Fruit fly (Drosophila melanogaster): ENCODE data around the gene CG2694.

CG2694 gene

dm6 chrX:2732127-2732526, 18.2 kb downstream of the CG2694 start, which contains the start of the genes ttm50 and CG2712:
Gene ttm50 (minus strand): TSS chrX:2732190.
Gene CG2712 (plus strand): TSS chrX:2732469.
- no peak for TF ChIP-seq CG8301 (tag; optimal IDR thresholded peaks at IDR 0.05)
- TF ChIP-seq CG8159 (tag; optimal IDR thresholded peaks at IDR 0.05) = peak; percentile 61
- TF ChIP-seq rn (GFP tag; IDR thresholded peaks at IDR 0.05) = no peak
- no peak for TF ChIP-seq gl (tag; optimal IDR thresholded peaks at IDR 0.05)
- no peak; the same call in 1 of the 2 replicates for TF ChIP-seq CG32121 (GFP tag; IDR thresholded peaks at IDR 0.05)
- no peak for TF ChIP-seq Snoo (tag; optimal IDR thresholded peaks at IDR 0.05)
- TF ChIP-seq CG13204 (GFP tag; optimal IDR thresholded peaks at IDR 0.05) = no peak
- no peak for TF ChIP-seq Ets98B (GFP tag; IDR thresholded peaks at IDR 0.05)
- TF ChIP-seq D1 (tag; optimal IDR thresholded peaks at IDR 0.05) = no peak
- TF ChIP-seq Pif1B (GFP tag; optimal IDR thresholded peaks at IDR 0.05) = no peak
- peak; percentile 52; the same call in 1 of the 3 replicates for TF ChIP-seq fd96Ca (GFP tag; IDR thresholded peaks at IDR 0.05)
- TF ChIP-seq CG17806 (tag; optimal IDR thresholded peaks at IDR 0.05) = peak; percentile 19
- peak; percentile 16 for TF ChIP-seq CG9948 (tag; optimal IDR thresholded peaks at IDR 0.05)
- peak; percentile 61; the same call in 2 of the 3 replicates for TF ChIP-seq CG4496 (GFP tag; IDR thresholded peaks at IDR 0.05)
- TF ChIP-seq CG34367 (tag; optimal IDR thresholded peaks at IDR 0.05) = peak; percentile 40
- TF ChIP-seq CG14655 (GFP tag; optimal IDR thresholded peaks at IDR 0.05) = no peak
- TF ChIP-seq CG12605 (GFP tag; IDR thresholded peaks at IDR 0.05) = no peak
- TF ChIP-seq CG15710 (tag; optimal IDR thresholded peaks at IDR 0.05) = peak; percentile 59
- TF ChIP-seq EcR (GFP tag; optimal IDR thresholded peaks at IDR 0.05) = no peak
- TF ChIP-seq CG10348 (GFP tag; IDR thresholded peaks at IDR 0.05) = no peak

dm6 chrX:2738663-2739062, 24.8 kb downstream of the CG2694 start, which contains the start of gene crm:
Gene crm (minus strand): TSS chrX:2738773.
- TF ChIP-seq CG4496 (GFP tag; IDR thresholded peaks at IDR 0.05) (0 out of 3 replicates have a peak, but pooled peaks have one; percentile 24), Pif1B (GFP tag; optimal IDR thresholded peaks at IDR 0.05) (no peak), D1 (tag; optimal IDR thresholded peaks at IDR 0.05) (no peak), CG13204 (GFP tag; optimal IDR thresholded peaks at IDR 0.05) (no peak), rn (GFP tag; IDR thresholded peaks at IDR 0.05) (no peak), EcR (GFP tag; optimal IDR thresholded peaks at IDR 0.05) (no peak)

- TF ChIP-seq fd96Ca (GFP tag; IDR thresholded peaks at IDR 0.05) = no peak
These were observed 26.2 kb downstream of the CG2694 start, which contains the start of gene kirre for dm6 chrX:2740084-2740483. Gene kirre (plus strand): TSS chrX:2740384.

- no peak for TF ChIP-seq D1 (tag; optimal IDR thresholded peaks at IDR 0.05)
- no peak for TF ChIP-seq CG14655 (GFP tag; optimal IDR thresholded peaks at IDR 0.05)
- peak; percentile 41 for TF ChIP-seq CG15710 (tag; optimal IDR thresholded peaks at IDR 0.05)
- no peak for TF ChIP-seq rn (GFP tag; IDR thresholded peaks at IDR 0.05)
- TF ChIP-seq CG12605 (GFP tag; IDR thresholded peaks at IDR 0.05) = peak; percentile 85
- TF ChIP-seq CG32121 (GFP tag; IDR thresholded peaks at IDR 0.05) = peak; percentile 45; the same call in 1 of the 2 replicates
- no peak for TF ChIP-seq CG17806 (tag; optimal IDR thresholded peaks at IDR 0.05)
- TF ChIP-seq CG8159 (tag; optimal IDR thresholded peaks at IDR 0.05) = peak; percentile 12
- peak; percentile 55 for TF ChIP-seq Pif1B (GFP tag; optimal IDR thresholded peaks at IDR 0.05)
- peak; percentile 59; the same call in 2 of the 3 replicates for TF ChIP-seq CG4496 (GFP tag; IDR thresholded peaks at IDR 0.05)
- no peak for TF ChIP-seq CG10348 (GFP tag; IDR thresholded peaks at IDR 0.05)
- peak; percentile 50 for TF ChIP-seq Pif1A (GFP tag; optimal IDR thresholded peaks at IDR 0.05)
- peak; percentile 30 for TF ChIP-seq CG34367 (tag; optimal IDR thresholded peaks at IDR 0.05)
- peak; percentile 8 for TF ChIP-seq CG9948 (tag; optimal IDR thresholded peaks at IDR 0.05)
- peak; percentile 65 for TF ChIP-seq gl (tag; optimal IDR thresholded peaks at IDR 0.05)
- no peak for TF ChIP-seq fd96Ca (GFP tag; IDR thresholded peaks at IDR 0.05)
- TF ChIP-seq EcR (GFP tag; optimal IDR thresholded peaks at IDR 0.05) = no peak
- no peak for TF ChIP-seq Snoo (tag; optimal IDR thresholded peaks at IDR 0.05)
- no peak for TF ChIP-seq CG13204 (GFP tag; optimal IDR thresholded peaks at IDR 0.05)
- peak; percentile 62; the same call in 1 of the 2 replicates for TF ChIP-seq Ets98B (GFP tag; IDR thresholded peaks at IDR 0.05)
- TF ChIP-seq CG8301 (tag; optimal IDR thresholded peaks at IDR 0.05) = peak; percentile 3
These were observed 28.2 kb downstream of the CG2694 start for dm6 chrX:2742067-2742466.

dm6 chrX:2743020-2743419, 29.1 kb downstream of the CG2694 start:
- TF ChIP-seq gl (tag; optimal IDR thresholded peaks at IDR 0.05) = no peak
- no peak for TF ChIP-seq CG8301 (tag; optimal IDR thresholded peaks at IDR 0.05)
- TF ChIP-seq CG4496 (GFP tag; IDR thresholded peaks at IDR 0.05) = peak; percentile 79
- TF ChIP-seq fd96Ca (GFP tag; IDR thresholded peaks at IDR 0.05) = peak; percentile 74
- TF ChIP-seq CG10348 (GFP tag; IDR thresholded peaks at IDR 0.05) = no peak
- TF ChIP-seq Pif1A (GFP tag; optimal IDR thresholded peaks at IDR 0.05) = peak; percentile 17
- peak; percentile 75 for TF ChIP-seq CG32121 (GFP tag; IDR thresholded peaks at IDR 0.05)
- peak; percentile 1 for TF ChIP-seq Snoo (tag; optimal IDR thresholded peaks at IDR 0.05)
- peak; percentile 80 for TF ChIP-seq Ets98B (GFP tag; IDR thresholded peaks at IDR 0.05)
- peak; percentile 25; the same call in 1 of the 2 replicates for TF ChIP-seq CG12605 (GFP tag; IDR thresholded peaks at IDR 0.05)
- no peak for TF ChIP-seq CG14655 (GFP tag; optimal IDR thresholded peaks at IDR 0.05)

dm6 chrX:2743601-2744000, 29.7 kb downstream of the CG2694 start:
- no peak for TF ChIP-seq EcR (GFP tag; optimal IDR thresholded peaks at IDR 0.05)
- 0 out of 2 replicates have a peak, but pooled peaks have one; percentile 4 for TF ChIP-seq CG12605 (GFP tag; IDR thresholded peaks at IDR 0.05)

- peak; percentile 91 for TF ChIP-seq Pif1A (GFP tag; optimal IDR thresholded peaks at IDR 0.05)
- TF ChIP-seq CG8159 (tag; optimal IDR thresholded peaks at IDR 0.05) = peak; percentile 90
- peak; percentile 64 for TF ChIP-seq D1 (tag; optimal IDR thresholded peaks at IDR 0.05)
- peak; percentile 82 for TF ChIP-seq CG9948 (tag; optimal IDR thresholded peaks at IDR 0.05)
- TF ChIP-seq EcR (GFP tag; optimal IDR thresholded peaks at IDR 0.05) = no peak
- peak; percentile 89 for TF ChIP-seq CG34367 (tag; optimal IDR thresholded peaks at IDR 0.05)
- peak; percentile 94 for TF ChIP-seq CG32121 (GFP tag; IDR thresholded peaks at IDR 0.05)
- TF ChIP-seq Ets98B (GFP tag; IDR thresholded peaks at IDR 0.05) = peak; percentile 96
- TF ChIP-seq CG12605 (GFP tag; IDR thresholded peaks at IDR 0.05) = peak; percentile 96
- peak; percentile 90 for TF ChIP-seq CG15710 (tag; optimal IDR thresholded peaks at IDR 0.05)
- peak; percentile 86 for TF ChIP-seq rn (GFP tag; IDR thresholded peaks at IDR 0.05)
- peak; percentile 30 for TF ChIP-seq CG13204 (GFP tag; optimal IDR thresholded peaks at IDR 0.05)
- peak; percentile 79 for TF ChIP-seq Snoo (tag; optimal IDR thresholded peaks at IDR 0.05)
- TF ChIP-seq CG8301 (tag; optimal IDR thresholded peaks at IDR 0.05) = peak; percentile 87
- TF ChIP-seq CG4496 (GFP tag; IDR thresholded peaks at IDR 0.05) = peak; percentile 98
- TF ChIP-seq gl (tag; optimal IDR thresholded peaks at IDR 0.05) = peak; percentile 78
- TF ChIP-seq Pif1B (GFP tag; optimal IDR thresholded peaks at IDR 0.05) = peak; percentile 92
- peak; percentile 88 for TF ChIP-seq CG17806 (tag; optimal IDR thresholded peaks at IDR 0.05)
- peak; percentile 76 for TF ChIP-seq CG10348 (GFP tag; IDR thresholded peaks at IDR 0.05)
- peak; percentile 91 for TF ChIP-seq fd96Ca (GFP tag; IDR thresholded peaks at IDR 0.05)
- TF ChIP-seq CG14655 (GFP tag; optimal IDR thresholded peaks at IDR 0.05) = peak; percentile 89
These were observed 30.2 kb downstream of the CG2694 start, which contains the start of gene Syx4 for dm6 chrX:2744042-2744441. Gene Syx4 (minus strand): TSS chrX:2744076.
